Worm (Caenorhabditis elegans) whole organism, early embryonic: Measurements from ENCODE around the gene Y57G11C.43.
A peak's percentile ranks its signal among the peaks of the same experiment; 100 is the strongest.

Experiments used
- B0310.2 ChIP-seq: sonication (generic microtip); optimal IDR thresholded peaks from 2 replicates; lab custom pipeline; 2016; ENCODE audit warnings: mild to moderate bottlenecking, missing genetic modification characterization, missing compliant biosample characterization
- F13C5.2 ChIP-seq: sonication (generic microtip); optimal IDR thresholded peaks from 2 replicates; lab custom pipeline; 2017; ENCODE audit warnings: mild to moderate bottlenecking, missing genetic modification characterization, inconsistent platforms, missing compliant biosample characterization
- aly-1 ChIP-seq: sonication (generic microtip); optimal IDR thresholded peaks from 2 replicates; lab custom pipeline; 2016; ENCODE audit warnings: missing genetic modification characterization, missing compliant biosample characterization
- ama-1 ChIP-seq: fragments of 150-350 bp; optimal IDR thresholded peaks from 2 replicates; lab custom pipeline; 2014
- ceh-13 ChIP-seq: fragments of 200-800 bp; sonication (Bioruptor generic); optimal IDR thresholded peaks from 2 replicates; lab custom pipeline; 2018; ENCODE audit warnings: mild to moderate bottlenecking, missing genetic modification characterization, missing compliant biosample characterization
- ceh-36 ChIP-seq: sonication (generic microtip); optimal IDR thresholded peaks from 2 replicates; lab custom pipeline; 2016; ENCODE audit warnings: missing genetic modification characterization, inconsistent platforms, missing compliant biosample characterization
- ets-7 ChIP-seq: sonication (generic microtip); optimal IDR thresholded peaks from 2 replicates; lab custom pipeline; 2016; ENCODE audit warnings: missing genotype, missing genetic modification characterization, missing compliant biosample characterization
- flt-1 ChIP-seq: fragments of 200-800 bp; sonication (Bioruptor generic); IDR thresholded peaks from 2 replicates; pipeline ENCODE4 v1.3.6; 2022; ENCODE audit warnings: missing genetic modification characterization, missing compliant biosample characterization
- hmbx-1 ChIP-seq: sonication (generic microtip); optimal IDR thresholded peaks from 2 replicates; lab custom pipeline; 2016; ENCODE audit warnings: mild to moderate bottlenecking, missing genetic modification characterization, missing compliant biosample characterization
- hmg-4 ChIP-seq: fragments of 200-800 bp; sonication (Bioruptor generic); optimal IDR thresholded peaks from 2 replicates; lab custom pipeline; 2018; ENCODE audit warnings: mild to moderate bottlenecking, missing genetic modification characterization, missing compliant biosample characterization
- hnd-1 ChIP-seq: sonication (generic microtip); optimal IDR thresholded peaks from 2 replicates; lab custom pipeline; 2016; ENCODE audit warnings: missing genetic modification characterization, missing compliant biosample characterization
- pes-1 ChIP-seq: fragments of 200-800 bp; sonication (Bioruptor generic); IDR thresholded peaks from 2 replicates; pipeline ENCODE4 v1.3.6; 2022; ENCODE audit warnings: missing genetic modification reagents, missing genetic modification characterization, missing compliant biosample characterization
- scrt-1 ChIP-seq: fragments of 200-800 bp; sonication (Bioruptor generic); IDR thresholded peaks from 2 replicates; pipeline ENCODE4 v1.3.6; 2022; ENCODE audit warnings: missing genetic modification characterization, missing compliant biosample characterization
- sea-1 ChIP-seq: fragments of 200-800 bp; sonication (Bioruptor generic); conservative IDR thresholded peaks from 2 replicates; pipeline ENCODE4 v1.3.6; 2022; ENCODE audit warnings: missing genetic modification characterization, missing compliant biosample characterization
- tbx-11 ChIP-seq: fragments of 200-800 bp; sonication (Bioruptor generic); IDR thresholded peaks from 2 replicates; pipeline ENCODE4 v1.3.6; 2022; ENCODE audit warnings: missing genetic modification characterization, missing compliant biosample characterization
- tbx-37 ChIP-seq: fragments of 200-800 bp; sonication (Bioruptor generic); conservative IDR thresholded peaks from 2 replicates; pipeline ENCODE4 v1.3.6; 2022; ENCODE audit warnings: missing genetic modification reagents, missing genetic modification characterization, missing compliant biosample characterization
- tra-4 ChIP-seq: sonication (generic microtip); optimal IDR thresholded peaks from 2 replicates; lab custom pipeline; 2017; ENCODE audit warnings: missing genetic modification characterization, missing compliant biosample characterization

Y57G11C.43 gene

ce11 chrIV:14786374-14787136 lies 17.3 kb downstream of the Y57G11C.43 start, which contains the start of gene melo-1:
Gene melo-1 (plus strand): TSS chrIV:14787031.
- TF ChIP-seq tbx-11 (GFP tag; lab: Robert Waterston, UW): no peak
- TF ChIP-seq ceh-36 (tag; lab: Kevin White, UChicago): no peak
- no peak for TF ChIP-seq ceh-13 (GFP tag; lab: Kevin White, UChicago)
- TF ChIP-seq B0310.2 (tag; lab: Kevin White, UChicago): no peak
- TF ChIP-seq ama-1 (lab: Kevin White, UChicago): no peak
- TF ChIP-seq ets-7 (tag; lab: Kevin White, UChicago): no peak
- TF ChIP-seq tbx-37 (GFP tag; lab: Robert Waterston, UW): no peak
- TF ChIP-seq hmbx-1 (tag; lab: Kevin White, UChicago): no peak
- no peak for TF ChIP-seq tra-4 (tag; lab: Kevin White, UChicago)
- TF ChIP-seq pes-1: no peak
- TF ChIP-seq aly-1 (tag; lab: Kevin White, UChicago): no peak

- TF ChIP-seq ceh-13 (GFP tag; lab: Kevin White, UChicago): no peak
Observed at ce11 chrIV:14790579-14790978, 21.3 kb downstream of the Y57G11C.43 start.

ce11 chrIV:14792602-14793232 lies 23.5 kb downstream of the Y57G11C.43 start, which contains the start of gene gdi-1:
Gene gdi-1 (minus strand): TSS chrIV:14792887.
- TF ChIP-seq ceh-36 (tag; lab: Kevin White, UChicago): no peak
- TF ChIP-seq ceh-13 (GFP tag; lab: Kevin White, UChicago): no peak
- no peak for TF ChIP-seq tbx-37 (GFP tag; lab: Robert Waterston, UW)
- no peak for TF ChIP-seq flt-1 (GFP tag; lab: Robert Waterston, UW)
- no peak for TF ChIP-seq scrt-1 (GFP tag; lab: Robert Waterston, UW)
- TF ChIP-seq ets-7 (tag; lab: Kevin White, UChicago): no peak
- no peak for TF ChIP-seq B0310.2 (tag; lab: Kevin White, UChicago)
- TF ChIP-seq pes-1: no peak
- no peak for TF ChIP-seq F13C5.2 (tag; lab: Kevin White, UChicago)

ce11 chrIV:14793900-14794624 lies 24.8 kb downstream of the Y57G11C.43 start:
- no peak for TF ChIP-seq ceh-13 (GFP tag; lab: Kevin White, UChicago)
- TF ChIP-seq hmg-4 (GFP tag; lab: Kevin White, UChicago): peak; percentile 16

- TF ChIP-seq tbx-37 (GFP tag; lab: Robert Waterston, UW) (no peak), ets-7 (tag; lab: Kevin White, UChicago) (no peak), scrt-1 (GFP tag; lab: Robert Waterston, UW) (no peak), pes-1 (no peak), flt-1 (GFP tag; lab: Robert Waterston, UW) (no peak)
Observed at ce11 chrIV:14795918-14796488, 26.8 kb downstream of the Y57G11C.43 start, which contains the start of gene coq-3. Gene coq-3 (minus strand): TSS chrIV:14796324.

- no peak for TF ChIP-seq tra-4 (tag; lab: Kevin White, UChicago)
- TF ChIP-seq pes-1: no peak
- TF ChIP-seq scrt-1 (GFP tag; lab: Robert Waterston, UW): no peak
- no peak for TF ChIP-seq ceh-36 (tag; lab: Kevin White, UChicago)
- no peak for TF ChIP-seq ama-1 (lab: Kevin White, UChicago)
- TF ChIP-seq B0310.2 (tag; lab: Kevin White, UChicago): no peak
- TF ChIP-seq hmbx-1 (tag; lab: Kevin White, UChicago): no peak
- no peak for TF ChIP-seq tbx-37 (GFP tag; lab: Robert Waterston, UW)
- TF ChIP-seq flt-1 (GFP tag; lab: Robert Waterston, UW): no peak
- no peak for TF ChIP-seq hmg-4 (GFP tag; lab: Kevin White, UChicago)
- no peak for TF ChIP-seq tbx-11 (GFP tag; lab: Robert Waterston, UW)
- TF ChIP-seq ets-7 (tag; lab: Kevin White, UChicago): no peak
- no peak for TF ChIP-seq aly-1 (tag; lab: Kevin White, UChicago)
- TF ChIP-seq sea-1: no peak
- no peak for TF ChIP-seq F13C5.2 (tag; lab: Kevin White, UChicago)
- TF ChIP-seq ceh-13 (GFP tag; lab: Kevin White, UChicago): no peak
- TF ChIP-seq hnd-1: no peak
Observed at ce11 chrIV:14797354-14797753, 28.1 kb downstream of the Y57G11C.43 start, which contains the start of the genes Y57G11C.1147 and nuo-3. Gene Y57G11C.1147 (minus strand): TSS chrIV:14797514. Gene nuo-3 (minus strand): TSS chrIV:14797544.

ce11 chrIV:14797849-14798248 lies 28.6 kb downstream of the Y57G11C.43 start, which contains the start of gene arl-8:
Gene arl-8 (plus strand): TSS chrIV:14798149.
- no peak for TF ChIP-seq F13C5.2 (tag; lab: Kevin White, UChicago)
- no peak for TF ChIP-seq ets-7 (tag; lab: Kevin White, UChicago)
- TF ChIP-seq aly-1 (tag; lab: Kevin White, UChicago): no peak
- no peak for TF ChIP-seq flt-1 (GFP tag; lab: Robert Waterston, UW)
- no peak for TF ChIP-seq pes-1
- no peak for TF ChIP-seq tbx-37 (GFP tag; lab: Robert Waterston, UW)
- no peak for TF ChIP-seq sea-1
- no peak for TF ChIP-seq scrt-1 (GFP tag; lab: Robert Waterston, UW)
- TF ChIP-seq ceh-13 (GFP tag; lab: Kevin White, UChicago): no peak
- TF ChIP-seq ceh-36 (tag; lab: Kevin White, UChicago): no peak
- no peak for TF ChIP-seq B0310.2 (tag; lab: Kevin White, UChicago)
- TF ChIP-seq ama-1 (lab: Kevin White, UChicago): no peak
- no peak for TF ChIP-seq tra-4 (tag; lab: Kevin White, UChicago)
